Worm (Caenorhabditis elegans): Measurements from ENCODE around the gene sri-77.
"Not testable (repeated sequence)": the region's sequence is repeated elsewhere in the genome, so short reads cannot be mapped to it uniquely, and the experiment has no call there.

DNA sequence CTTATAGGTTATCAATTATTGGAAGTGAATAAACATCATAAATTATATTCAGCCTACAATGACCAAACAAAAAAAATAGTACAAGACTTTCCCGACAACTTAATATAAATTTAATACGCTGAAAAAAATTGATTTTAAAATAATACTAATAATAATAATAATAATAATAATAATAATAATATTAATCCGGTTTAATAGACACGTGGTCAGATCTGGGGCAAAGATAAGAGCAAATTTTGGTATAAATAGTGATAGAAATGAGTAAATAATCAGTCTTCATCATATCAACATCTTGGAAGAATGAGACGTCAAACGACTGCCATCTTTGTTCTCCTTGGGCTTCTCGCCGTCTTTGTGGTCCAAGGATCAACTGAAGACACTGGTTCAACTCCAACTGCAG is 11.4 kb upstream of the sri-77 start, which contains the start of gene msrp-5:
- not testable (repeated sequence) for TF ChIP-seq eyg-1 (tag; optimal IDR thresholded peaks at IDR 0.05); tbx-2 (tag; optimal IDR thresholded peaks at IDR 0.05); sdc-2 (tag; optimal IDR thresholded peaks at IDR 0.05); rnt-1 (tag; optimal IDR thresholded peaks at IDR 0.05); nfya-1 (tag; optimal IDR thresholded peaks at IDR 0.05); ama-1 (optimal IDR thresholded peaks at IDR 0.05); dmd-4 (tag; optimal IDR thresholded peaks at IDR 0.05; ENCODE audit: borderline replicate concordance); tbx-7 (tag; optimal IDR thresholded peaks at IDR 0.05); unc-55 (GFP tag; optimal IDR thresholded peaks at IDR 0.05); elt-4 (tag; optimal IDR thresholded peaks at IDR 0.05); dve-1 (tag; optimal IDR thresholded peaks at IDR 0.05); odd-2 (tag; optimal IDR thresholded peaks at IDR 0.05); nhr-11 (tag; optimal IDR thresholded peaks at IDR 0.05)

Measured in whole organism, late embryonic.